Worm (Caenorhabditis elegans) whole organism, L3 larva: ENCODE measurements around the gene Y73F8A.32.
"Not testable (repeated sequence)": the region's sequence is repeated elsewhere in the genome, so short reads cannot be mapped to it uniquely, and the experiment has no call there.

Experiments used
- ceh-9 ChIP-seq: sonication (generic microtip); optimal IDR thresholded peaks from 2 replicates; lab custom pipeline; 2018; ENCODE audit warnings: missing biosample characterization, missing genetic modification characterization
- daf-12 ChIP-seq: fragments of 150-350 bp; optimal IDR thresholded peaks from 2 replicates; lab custom pipeline; 2014; ENCODE audit warnings: missing biosample characterization, missing genetic modification reagents, missing genetic modification characterization
- fkh-2 ChIP-seq: fragments of 150-350 bp; optimal IDR thresholded peaks from 2 replicates; lab custom pipeline; 2014; ENCODE audit warnings: missing biosample characterization, missing genetic modification reagents, missing genetic modification characterization
- lin-15B ChIP-seq: fragments of 150-350 bp; optimal IDR thresholded peaks from 2 replicates; lab custom pipeline; 2014; ENCODE audit warnings: missing biosample characterization, missing genetic modification characterization
- nhr-11 ChIP-seq: fragments of 150-350 bp; optimal IDR thresholded peaks from 2 replicates; lab custom pipeline; 2014; ENCODE audit warnings: missing biosample characterization, missing genetic modification characterization
- nhr-25 ChIP-seq: sonication (generic microtip); optimal IDR thresholded peaks from 2 replicates; lab custom pipeline; 2017; ENCODE audit warnings: missing biosample characterization, missing genetic modification characterization
- skn-1 ChIP-seq: fragments of 150-350 bp; optimal IDR thresholded peaks from 2 replicates; lab custom pipeline; 2014; ENCODE audit warnings: missing biosample characterization, missing genetic modification characterization
- tbx-2 ChIP-seq: sonication (generic microtip); optimal IDR thresholded peaks from 2 replicates; lab custom pipeline; 2016; ENCODE audit warnings: mild to moderate bottlenecking, missing genetic modification characterization, missing compliant biosample characterization

DNA sequence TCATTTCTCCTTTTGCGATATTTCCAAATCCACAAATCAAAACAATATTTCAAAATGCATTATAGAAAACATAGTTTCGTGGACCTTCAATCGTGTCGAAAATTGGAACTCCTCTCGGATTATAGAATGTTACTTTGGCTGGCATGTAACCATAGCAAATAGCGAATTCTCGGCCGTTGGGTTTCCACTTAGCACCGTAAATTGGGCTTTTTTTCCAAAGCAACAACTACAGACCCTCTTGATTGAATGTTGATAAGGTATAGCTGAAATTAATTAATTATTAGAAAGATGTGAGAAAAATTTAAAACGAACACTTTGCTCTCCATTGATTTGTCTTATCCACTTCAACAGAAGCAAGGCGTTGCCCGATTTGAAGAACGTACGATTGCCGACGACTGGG lies at the start of gene Y73F8A.32:
- not testable (repeated sequence) for TF ChIP-seq lin-15B (tag; lab: Kevin White, UChicago); daf-12 (tag; lab: Kevin White, UChicago); nhr-11 (tag; lab: Kevin White, UChicago); tbx-2; fkh-2; nhr-25 (tag; lab: Kevin White, UChicago); skn-1 (tag; lab: Kevin White, UChicago); ceh-9 (tag; lab: Kevin White, UChicago)
